Fruit fly (Drosophila melanogaster): ENCODE data around the gene Cpr64Ac.

Cpr64Ac gene

DNA sequence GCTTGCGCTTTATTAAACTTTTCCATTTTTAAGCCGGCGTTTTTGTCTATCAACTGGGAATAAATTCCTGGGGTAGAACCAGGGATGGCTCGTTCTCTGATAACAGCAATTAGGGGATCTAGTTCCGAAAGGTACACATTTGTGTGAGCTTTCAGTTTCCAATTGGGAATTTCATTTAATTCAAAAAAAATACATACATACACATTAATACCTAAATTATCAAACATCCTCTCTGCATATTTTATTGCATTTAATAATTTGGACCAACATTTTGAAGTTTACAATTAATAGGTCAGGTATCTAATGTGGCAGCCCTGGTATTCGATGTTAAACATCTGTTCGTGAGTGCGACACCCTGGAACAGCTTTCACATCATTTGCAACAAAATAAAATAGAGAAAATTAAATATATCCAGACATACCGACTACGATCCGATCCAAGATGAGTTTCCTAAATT is 46.4 kb upstream of the Cpr64Ac start, which contains the start of the genes CG15011 and CG1309 (continued):
- TF ChIP-seq CG15601 (tag; optimal IDR thresholded peaks at IDR 0.05) (peak; percentile 80), tap (tag; optimal IDR thresholded peaks at IDR 0.05) (peak; percentile 67), CG14667 (GFP tag; IDR thresholded peaks at IDR 0.05) (peak; percentile 64), CG13296 (GFP tag; optimal IDR thresholded peaks at IDR 0.05) (peak; percentile 78), CG34422 (GFP tag; IDR thresholded peaks at IDR 0.05) (peak; percentile 82), pan (optimal IDR thresholded peaks at IDR 0.05) (no peak), pan (GFP tag; optimal IDR thresholded peaks at IDR 0.05 in 1 of 2, IDR thresholded peaks at IDR 0.05 in 1 of 2) (peak in 1 of 2 experiments; percentile 55), CG6854 (GFP tag; optimal IDR thresholded peaks at IDR 0.05) (no peak), CG3838 (GFP tag; optimal IDR thresholded peaks at IDR 0.05) (peak; percentile 64), Taf1 (GFP tag; IDR thresholded peaks at IDR 0.05) (peak; percentile 66), rib (GFP tag; IDR thresholded peaks at IDR 0.05) (0 out of 2 replicates have a peak, but pooled peaks have one; percentile 35), CG6254 (GFP tag; optimal IDR thresholded peaks at IDR 0.05) (peak; percentile 40), tll (GFP tag; optimal IDR thresholded peaks at IDR 0.05) (no peak), NC2α (GFP tag; optimal IDR thresholded peaks at IDR 0.05) (peak; percentile 67), CG14710 (tag; optimal IDR thresholded peaks at IDR 0.05) (peak; percentile 92), bcd (GFP tag; optimal IDR thresholded peaks at IDR 0.05) (peak; percentile 80), CG12391 (tag; optimal IDR thresholded peaks at IDR 0.05) (peak; percentile 93), so (GFP tag; IDR thresholded peaks at IDR 0.05) (peak; percentile 73; the same call in 1 of the 3 replicates), mam (GFP tag; optimal IDR thresholded peaks at IDR 0.05) (peak; percentile 91), ind (GFP tag; optimal IDR thresholded peaks at IDR 0.05) (peak; percentile 90), gro (GFP tag; optimal IDR thresholded peaks at IDR 0.05) (peak; percentile 88), Sry-β (GFP tag; optimal IDR thresholded peaks at IDR 0.05) (peak; percentile 67), CG13424 (tag; optimal IDR thresholded peaks at IDR 0.05) (peak; percentile 90), Aef1 (GFP tag; IDR thresholded peaks at IDR 0.05) (peak; percentile 77), sc (optimal IDR thresholded peaks at IDR 0.05) (no peak), sc (GFP tag; optimal IDR thresholded peaks at IDR 0.05) (peak; percentile 70), CG2199 (GFP tag; IDR thresholded peaks at IDR 0.05) (0 out of 3 replicates have a peak, but pooled peaks have one; percentile 23), fd64A (GFP tag; optimal IDR thresholded peaks at IDR 0.05) (no peak), CHES-1-like (GFP tag; optimal IDR thresholded peaks at IDR 0.05) (peak; percentile 88), Hsf (GFP tag; optimal IDR thresholded peaks at IDR 0.05) (peak; percentile 91), HLH3B (GFP tag; IDR thresholded peaks at IDR 0.05) (peak; percentile 68; the same call in 1 of the 2 replicates), sim (GFP tag; IDR thresholded peaks at IDR 0.05) (no peak), CG4328 (GFP tag; optimal IDR thresholded peaks at IDR 0.05) (peak; percentile 76), CG13775 (GFP tag; optimal IDR thresholded peaks at IDR 0.05) (peak; percentile 85), chinmo (GFP tag; IDR thresholded peaks at IDR 0.05; ENCODE audit: partially characterized antibody) (0 out of 4 replicates have a peak, but pooled peaks have one; percentile 32), Camta (GFP tag; optimal IDR thresholded peaks at IDR 0.05) (peak; percentile 84), CG8290 (GFP tag; optimal IDR thresholded peaks at IDR 0.05) (peak; percentile 73), CG8290 (tag; optimal IDR thresholded peaks at IDR 0.05) (peak; percentile 41 to 78), CG17186 (GFP tag; optimal IDR thresholded peaks at IDR 0.05) (peak; percentile 62), B-H1 (GFP tag; IDR thresholded peaks at IDR 0.05) (peak; percentile 23; the same call in 1 of the 3 replicates), exex (tag; optimal IDR thresholded peaks at IDR 0.05) (peak; percentile 84), usp (GFP tag; optimal IDR thresholded peaks at IDR 0.05) (no peak), wdn (GFP tag; IDR thresholded peaks at IDR 0.05) (peak; percentile 71), oc (tag; optimal IDR thresholded peaks at IDR 0.05) (peak; percentile 66), CG32532 (GFP tag; IDR thresholded peaks at IDR 0.05) (peak; percentile 83), ERR (GFP tag; optimal IDR thresholded peaks at IDR 0.05) (peak; percentile 49), CG31224 (GFP tag; IDR thresholded peaks at IDR 0.05) (peak; percentile 59), CG7372 (GFP tag; IDR thresholded peaks at IDR 0.05) (peak; percentile 80), z (GFP tag; IDR thresholded peaks at IDR 0.05) (no peak), bbx (GFP tag; IDR thresholded peaks at IDR 0.05; ENCODE audit: partially characterized antibody) (no peak), Bgb (GFP tag; IDR thresholded peaks at IDR 0.05; ENCODE audit: partially characterized antibody) (no peak; the same call in 1 of the 2 replicates)

Measured in whole organism, embryonic.